Worm (Caenorhabditis elegans): Measurements from ENCODE around the gene T14B4.19.

Gene T14B4.19

DNA sequence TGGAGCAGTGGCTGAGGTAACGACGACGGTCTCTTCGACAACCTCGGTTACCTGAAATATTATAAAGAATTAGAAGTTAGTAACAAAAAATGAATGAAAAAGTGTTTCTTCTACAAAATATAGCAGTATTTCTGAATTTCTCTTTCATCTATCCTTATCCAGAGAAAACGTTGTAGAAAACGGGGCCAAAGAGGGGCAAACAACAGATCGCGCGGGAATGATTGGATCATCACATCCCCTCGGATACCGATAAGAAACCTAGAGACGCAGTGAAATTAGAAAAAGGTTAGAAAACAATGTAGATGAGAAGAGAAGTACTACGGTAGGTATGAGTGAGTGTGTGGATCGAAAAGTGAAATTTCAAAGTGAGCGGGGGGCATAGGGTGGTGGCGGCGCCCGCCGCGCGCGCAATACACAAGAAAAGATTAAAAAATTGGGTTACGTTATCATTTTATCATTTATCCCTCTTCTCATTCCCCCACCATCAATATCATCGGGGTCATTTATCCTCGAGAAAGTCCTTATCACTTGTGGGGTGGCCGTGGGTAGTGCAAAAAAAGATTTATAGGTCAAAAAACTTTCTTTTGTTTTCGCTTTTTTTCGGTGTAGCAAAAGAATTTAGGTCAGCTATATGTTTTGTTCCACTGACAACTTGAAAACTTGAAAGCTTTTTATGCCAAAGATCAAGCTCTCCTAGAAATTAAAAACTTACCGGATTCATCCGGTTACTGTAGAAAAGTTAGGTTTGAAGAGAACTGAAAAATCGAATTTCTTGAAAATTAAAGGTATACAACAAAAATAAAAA is at the start of gene T14B4.19, which contains the start of gene dpy-10:
Gene T14B4.19, minus strand, starts transcription at position 755 of the 805 bp plus-strand sequence.
Gene dpy-10, minus strand, starts transcription at position 51 of the 805 bp plus-strand sequence.
- no peak for TF ChIP-seq unc-62 (GFP tag; optimal IDR thresholded peaks at IDR 0.05)

DNA sequence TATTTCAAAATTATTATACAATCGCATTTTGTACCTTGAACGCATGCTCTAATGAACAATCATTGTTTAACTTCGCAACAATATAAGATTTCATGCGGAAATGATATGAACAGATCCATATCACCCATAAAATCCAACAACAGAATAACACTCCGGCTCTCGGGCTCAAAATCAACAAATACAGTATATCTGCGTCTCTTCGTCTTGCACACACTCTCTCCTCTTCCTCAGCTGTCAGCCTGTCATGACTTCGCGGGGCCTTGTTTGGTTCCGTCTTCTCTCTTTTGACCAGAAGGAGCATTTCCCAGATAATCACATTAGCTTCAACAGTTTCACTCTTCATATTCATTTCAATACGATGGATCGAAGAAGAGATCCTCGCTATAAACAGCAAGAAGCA is 43.5 kb upstream of the T14B4.19 start, which contains the start of gene F41G3.3:
Gene F41G3.3, plus strand, starts transcription at position 301 of the 400 bp plus-strand sequence.
- TF ChIP-seq unc-62 (GFP tag; optimal IDR thresholded peaks at IDR 0.05), result no peak

DNA sequence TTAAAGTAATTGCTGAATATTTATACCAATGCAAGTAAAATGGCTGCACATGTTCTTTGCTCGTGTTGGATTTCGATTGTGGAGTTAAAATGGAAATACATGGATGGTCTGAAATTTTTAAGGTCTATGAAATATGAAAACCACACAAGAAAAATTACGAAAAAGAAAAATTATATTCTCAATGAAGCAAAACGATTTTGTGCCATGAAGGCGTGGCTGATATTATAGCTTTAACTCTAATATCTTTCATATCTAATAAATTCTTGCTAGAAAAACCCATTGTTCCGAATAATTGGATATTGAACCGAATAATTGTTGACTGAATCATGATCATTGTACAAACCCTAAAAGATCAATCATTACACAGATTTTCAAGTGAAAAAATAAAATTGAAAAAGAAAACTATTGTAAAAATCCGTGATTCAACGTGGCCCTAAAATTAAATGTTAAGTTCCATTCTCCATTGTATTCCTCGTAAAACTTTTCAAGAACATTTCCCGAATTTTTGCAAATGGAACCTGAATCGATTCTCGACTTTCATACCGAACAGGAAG is 42.0 kb upstream of the T14B4.19 start, which contains the start of the genes srx-95 and fis-1:
Gene srx-95, minus strand, starts transcription at position 101 of the 554 bp plus-strand sequence.
Gene fis-1, plus strand, starts transcription at position 504 of the 554 bp plus-strand sequence.
- TF ChIP-seq unc-62 (GFP tag; optimal IDR thresholded peaks at IDR 0.05), result no peak

DNA sequence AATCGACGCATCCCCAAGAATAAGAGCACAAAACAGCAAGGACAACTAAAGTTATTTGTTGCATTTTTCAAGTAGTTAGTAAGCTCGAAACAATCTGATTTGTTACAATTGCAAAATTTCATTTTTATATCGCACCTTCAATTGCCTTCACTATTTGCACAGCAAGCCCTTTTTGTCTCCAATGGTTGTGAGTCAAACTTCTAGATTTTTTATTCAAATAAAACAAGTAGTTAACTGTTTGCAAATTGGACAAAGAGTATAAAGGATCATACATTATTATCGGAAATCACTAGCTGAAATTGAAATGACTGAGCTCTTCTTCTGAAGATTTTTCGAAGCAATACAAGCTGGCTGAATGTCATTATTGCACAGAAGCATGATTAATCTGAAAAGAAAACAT is 40.1 kb upstream of the T14B4.19 start, which contains the start of gene F41G3.21:
Gene F41G3.21, minus strand, starts transcription at position 101 of the 400 bp plus-strand sequence.
- TF ChIP-seq unc-62 (GFP tag; optimal IDR thresholded peaks at IDR 0.05), result no peak

DNA sequence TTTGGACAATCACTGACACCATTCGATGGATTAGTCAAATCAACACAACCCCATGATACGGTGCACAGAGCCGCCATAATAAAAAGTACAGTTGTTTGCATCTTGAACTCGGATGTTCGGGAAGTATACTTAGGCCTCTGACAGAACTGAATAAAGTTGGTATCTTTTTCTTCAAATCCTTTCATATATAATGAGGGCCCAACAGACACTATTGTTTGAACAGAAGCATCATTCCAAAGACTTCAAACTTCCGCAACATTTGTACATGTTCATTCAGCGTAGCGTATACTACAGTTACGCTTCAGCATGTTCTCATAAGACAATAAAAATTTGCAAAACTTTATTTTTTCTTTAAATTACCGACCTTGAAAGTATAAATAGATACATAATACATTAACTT is 39.3 kb upstream of the T14B4.19 start, which contains the start of gene F41G3.19:
Gene F41G3.19, minus strand, starts transcription at position 101 of the 400 bp plus-strand sequence.
- no peak for TF ChIP-seq unc-62 (GFP tag; optimal IDR thresholded peaks at IDR 0.05)

DNA sequence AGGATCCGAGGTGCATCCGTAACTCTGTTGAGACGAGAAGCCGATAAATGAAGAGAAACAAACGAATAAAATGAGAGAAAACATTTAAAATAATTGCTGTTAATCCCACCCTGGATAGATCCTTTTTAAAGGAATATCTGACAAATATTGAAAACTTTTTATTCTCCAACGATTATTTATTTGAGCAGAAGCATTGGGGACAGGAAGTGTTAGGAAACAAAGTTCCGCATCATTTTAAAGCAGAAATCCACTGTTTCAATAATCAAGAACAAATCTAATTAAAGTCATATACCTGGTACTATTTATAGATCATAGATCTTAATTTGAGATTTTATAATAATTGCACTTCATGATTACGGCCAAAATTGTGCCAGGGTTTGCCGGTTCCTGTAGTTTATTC is 38.2 kb upstream of the T14B4.19 start, which contains the start of gene F41G3.20:
Gene F41G3.20, minus strand, starts transcription at position 101 of the 400 bp plus-strand sequence.
- no peak for TF ChIP-seq unc-62 (GFP tag; optimal IDR thresholded peaks at IDR 0.05)

DNA sequence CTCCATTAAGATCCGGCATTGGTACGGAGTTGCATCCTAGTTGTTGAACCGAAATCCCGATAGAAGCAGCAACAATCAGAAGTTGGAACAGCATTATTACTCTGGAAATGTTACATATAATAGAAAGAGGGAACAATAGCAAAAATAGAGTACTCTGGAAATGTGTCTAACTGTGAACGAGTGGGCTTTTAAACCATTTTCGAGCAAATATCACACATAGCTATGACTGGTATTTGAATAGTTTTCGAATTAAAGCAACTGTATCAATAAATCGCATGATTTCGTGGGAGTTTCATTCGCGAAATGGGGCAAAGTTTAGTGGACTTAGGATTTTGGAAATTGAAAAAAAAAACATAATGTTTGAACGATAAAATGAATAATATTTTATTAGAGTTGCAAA is 36.7 kb upstream of the T14B4.19 start, which contains the start of gene F41G3.10:
Gene F41G3.10, minus strand, starts transcription at position 101 of the 400 bp plus-strand sequence.
- no peak for TF ChIP-seq unc-62 (GFP tag; optimal IDR thresholded peaks at IDR 0.05)

DNA sequence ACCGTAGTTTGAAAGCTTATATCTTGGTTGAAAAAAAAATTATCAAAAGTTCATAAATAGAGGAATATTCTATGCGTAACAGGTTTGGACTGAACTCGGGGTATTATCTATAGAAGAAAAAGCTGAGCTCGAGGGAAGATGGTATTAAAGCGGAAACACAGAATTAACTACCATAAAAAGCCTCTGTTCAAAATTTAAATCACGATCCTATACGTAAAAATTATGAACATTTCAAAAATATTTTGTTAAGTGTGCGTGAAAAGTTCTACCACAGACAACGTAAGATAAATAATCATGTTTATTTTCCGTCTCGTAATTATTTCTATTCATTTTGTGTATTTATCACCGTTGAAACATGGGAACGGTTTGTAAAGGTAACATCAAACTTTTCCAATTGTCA is 33.7 kb upstream of the T14B4.19 start, which contains the start of gene F41G3.5:
Gene F41G3.5, plus strand, starts transcription at position 301 of the 400 bp plus-strand sequence.
- no peak for TF ChIP-seq unc-62 (GFP tag; optimal IDR thresholded peaks at IDR 0.05)

DNA sequence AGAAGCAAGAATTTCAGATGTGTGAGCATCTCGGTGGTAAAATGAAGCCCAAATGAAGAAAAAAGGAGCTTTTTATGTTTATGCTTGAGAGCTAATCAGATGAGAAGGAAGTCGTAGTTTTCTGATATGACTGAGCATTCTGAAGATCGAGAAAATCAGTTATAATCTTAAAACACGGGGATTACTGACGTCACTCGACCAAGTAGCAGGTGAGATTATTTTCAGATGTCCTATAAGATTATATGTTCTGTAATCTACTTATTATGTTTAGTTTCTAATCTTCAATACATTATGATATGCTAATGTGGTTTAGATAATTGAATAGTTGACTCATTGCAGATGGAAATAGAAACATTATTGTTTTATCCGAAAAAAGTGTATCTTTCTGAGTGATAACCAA is 33.1 kb upstream of the T14B4.19 start, which contains the start of gene ins-14:
Gene ins-14, minus strand, starts transcription at position 32 of the 400 bp plus-strand sequence.
- no peak for TF ChIP-seq unc-62 (GFP tag; optimal IDR thresholded peaks at IDR 0.05)

DNA sequence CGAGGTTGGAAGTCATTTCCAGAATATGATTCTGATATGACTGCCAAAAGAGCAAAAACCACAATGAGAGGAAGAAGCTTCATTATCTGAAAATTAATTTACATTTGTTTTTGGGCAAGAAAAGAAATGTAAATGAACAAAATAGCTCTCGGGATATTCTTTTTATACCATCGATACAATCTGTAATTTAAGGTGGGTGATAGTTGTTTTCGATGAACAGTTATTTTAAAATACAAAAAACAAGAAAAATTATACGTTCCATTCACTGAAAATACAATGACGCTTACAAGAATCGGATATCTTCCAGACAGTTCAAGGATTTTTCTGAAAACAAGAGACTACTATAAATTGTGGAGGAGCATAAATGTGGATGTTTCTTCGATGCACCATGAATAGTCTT is 31.9 kb upstream of the T14B4.19 start, which contains the start of gene ins-15:
Gene ins-15, minus strand, starts transcription at position 101 of the 400 bp plus-strand sequence.
- no peak for TF ChIP-seq unc-62 (GFP tag; optimal IDR thresholded peaks at IDR 0.05)

DNA sequence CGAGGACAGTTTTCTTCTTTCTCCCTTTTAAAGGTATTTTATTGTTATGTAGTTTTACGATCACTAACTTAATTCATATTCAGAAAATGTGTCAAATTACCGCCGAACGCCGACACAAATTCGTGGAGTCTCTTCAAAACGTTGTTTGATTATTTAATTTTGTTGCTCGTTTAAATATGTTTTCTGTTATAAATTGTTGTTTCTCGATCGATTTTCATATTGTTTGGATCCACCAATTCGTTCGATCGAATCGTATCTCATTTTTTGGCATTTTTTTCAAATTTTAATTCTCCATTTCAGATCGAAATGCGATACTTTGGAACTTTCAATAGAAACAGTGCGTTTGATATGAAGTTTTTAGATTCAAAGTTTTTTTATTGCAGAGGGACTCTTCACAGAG is 29.9 kb upstream of the T14B4.19 start, which contains the start of gene F41G3.6:
Gene F41G3.6, plus strand, starts transcription at position 301 of the 400 bp plus-strand sequence.
- no peak for TF ChIP-seq unc-62 (GFP tag; optimal IDR thresholded peaks at IDR 0.05)

DNA sequence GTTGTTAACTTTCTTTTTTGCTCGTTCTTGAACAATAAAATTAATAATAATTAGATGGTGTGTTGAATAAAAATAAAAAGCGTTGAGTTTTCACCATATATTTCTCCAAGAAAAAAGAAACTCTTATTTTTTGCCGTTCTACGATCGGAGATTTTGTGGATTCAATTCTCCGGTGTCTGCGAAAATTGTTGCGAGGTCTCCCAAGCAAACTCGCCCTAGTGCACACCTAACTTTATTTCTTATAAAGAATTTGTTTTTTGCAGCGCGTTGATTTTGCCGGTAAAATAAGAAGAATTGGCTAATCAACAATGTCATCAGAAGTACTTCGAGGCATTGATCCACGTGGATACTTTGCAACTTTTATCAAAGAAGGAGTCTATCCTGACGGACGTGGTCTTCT is 28.7 kb upstream of the T14B4.19 start, which contains the start of gene exos-8:
Gene exos-8, plus strand, starts transcription at position 264 of the 400 bp plus-strand sequence.
- no peak for TF ChIP-seq unc-62 (GFP tag; optimal IDR thresholded peaks at IDR 0.05)

DNA sequence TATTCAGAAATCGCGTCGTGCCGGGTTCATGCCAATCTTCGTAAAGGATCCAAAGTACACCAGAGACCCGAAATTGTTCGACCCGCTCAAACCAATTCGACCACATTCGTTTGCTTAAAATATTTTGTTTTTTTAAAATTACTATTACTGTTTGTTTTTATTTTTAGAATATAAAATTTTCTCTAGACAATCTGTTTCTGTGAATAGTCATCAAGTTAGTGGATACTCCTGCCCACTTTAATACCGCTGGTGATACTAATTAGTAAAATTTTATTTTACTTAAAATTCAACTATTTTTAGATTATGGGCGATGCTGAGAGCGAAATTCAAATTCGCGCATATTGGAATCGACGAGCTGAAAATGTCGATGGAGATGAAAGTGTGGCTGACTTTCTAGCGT is 23.9 kb upstream of the T14B4.19 start, which contains the start of gene T14B4.1:
Gene T14B4.1, plus strand, starts transcription at position 301 of the 400 bp plus-strand sequence.
- no peak for TF ChIP-seq unc-62 (GFP tag; optimal IDR thresholded peaks at IDR 0.05)

DNA sequence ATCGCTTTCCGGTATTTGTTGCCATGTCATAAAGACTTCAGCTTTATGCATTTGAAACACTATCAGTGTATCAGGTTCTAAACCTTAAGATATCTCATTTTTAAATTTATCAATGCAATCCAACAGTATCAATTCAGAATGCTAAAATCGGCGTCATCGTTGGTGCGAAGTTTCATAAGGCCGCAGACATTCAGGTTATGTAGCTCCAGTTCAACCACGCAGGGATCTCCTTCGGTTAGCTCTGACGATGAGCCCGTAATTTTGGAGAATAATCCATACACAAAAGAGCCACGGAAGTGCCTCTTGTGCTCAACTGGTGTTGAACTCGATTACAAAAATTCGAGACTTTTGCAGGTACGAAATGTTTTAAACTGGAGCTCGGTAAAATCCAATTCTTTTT is 23.3 kb upstream of the T14B4.19 start, which contains the start of gene mrps-18.C:
Gene mrps-18.C, plus strand, starts transcription at position 138 of the 400 bp plus-strand sequence.
- no peak for TF ChIP-seq unc-62 (GFP tag; optimal IDR thresholded peaks at IDR 0.05)

DNA sequence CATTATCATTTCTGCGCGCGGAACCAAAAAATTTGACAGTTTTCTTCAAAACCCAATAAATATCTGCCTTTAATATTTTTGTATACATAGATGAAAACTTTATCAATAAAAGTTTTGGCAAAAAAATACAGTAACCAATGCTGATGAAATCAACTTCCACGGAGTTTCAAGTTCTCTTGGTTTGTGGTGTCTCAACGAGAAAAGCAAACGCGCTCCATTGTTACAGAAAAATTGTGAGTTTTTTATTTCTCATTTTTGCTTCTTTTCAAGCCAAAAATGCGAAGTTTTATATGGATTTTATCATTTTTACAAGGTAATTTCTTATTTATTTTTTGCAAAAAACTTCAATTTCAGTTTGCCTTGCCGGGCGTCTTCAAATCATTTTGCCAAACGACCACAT is 21.9 kb upstream of the T14B4.19 start, which contains the start of gene T14B4.3:
Gene T14B4.3, plus strand, starts transcription at position 264 of the 400 bp plus-strand sequence.
- TF ChIP-seq unc-62 (GFP tag; optimal IDR thresholded peaks at IDR 0.05), result no peak

All from whole organism, dauer.